Fruit fly (Drosophila melanogaster): ENCODE results near the gene Tak1.

Gene Tak1

dm6 chrX:20495117-20495516, 29.6 kb downstream of the Tak1 start:
- no peak for TF ChIP-seq Lhr (GFP tag; optimal IDR thresholded peaks at IDR 0.05)
- TF ChIP-seq grn (GFP tag; optimal IDR thresholded peaks at IDR 0.05): peak; percentile 59
- no peak for TF ChIP-seq tx (GFP tag; optimal IDR thresholded peaks at IDR 0.05)
- no peak for TF ChIP-seq pho (GFP tag; optimal IDR thresholded peaks at IDR 0.05)
- peak; percentile 42 for TF ChIP-seq Ets65A (GFP tag)
- TF ChIP-seq dmrt99B (tag; optimal IDR thresholded peaks at IDR 0.05): no peak
- no peak for TF ChIP-seq Deaf1 (tag; optimal IDR thresholded peaks at IDR 0.05)
- no peak for TF ChIP-seq scrt (GFP tag; optimal IDR thresholded peaks at IDR 0.05)
- TF ChIP-seq cato (GFP tag; optimal IDR thresholded peaks at IDR 0.05; ENCODE audit: borderline replicate concordance): no peak
- no peak for TF ChIP-seq pan (optimal IDR thresholded peaks at IDR 0.05)
- TF ChIP-seq pan (GFP tag; optimal IDR thresholded peaks at IDR 0.05 in 1 of 2, IDR thresholded peaks at IDR 0.05 in 1 of 2): peak in 1 of 2 experiments; percentile 24
- TF ChIP-seq CG2116 (GFP tag; optimal IDR thresholded peaks at IDR 0.05): no peak

dm6 chrX:20492672-20493071, 32.1 kb downstream of the Tak1 start:
- TF ChIP-seq CG7987 (GFP tag; optimal IDR thresholded peaks at IDR 0.05) (no peak), CG34376 (GFP tag; optimal IDR thresholded peaks at IDR 0.05) (peak; percentile 5), CG8944 (GFP tag; optimal IDR thresholded peaks at IDR 0.05) (no peak), CG6175 (GFP tag; IDR thresholded peaks at IDR 0.05) (no peak), stc (GFP tag; IDR thresholded peaks at IDR 0.05) (no peak), mirr (GFP tag; optimal IDR thresholded peaks at IDR 0.05) (peak; percentile 59), PHDP (tag; optimal IDR thresholded peaks at IDR 0.05) (no peak), caup (GFP tag; optimal IDR thresholded peaks at IDR 0.05; ENCODE audit: severe bottlenecking) (peak; percentile 23), sug (tag; optimal IDR thresholded peaks at IDR 0.05) (peak; percentile 54), Bgb (GFP tag; IDR thresholded peaks at IDR 0.05; ENCODE audit: partially characterized antibody) (no peak), dmrt99B (tag; optimal IDR thresholded peaks at IDR 0.05) (no peak), lab (GFP tag; optimal IDR thresholded peaks at IDR 0.05) (peak; percentile 13), CG1024 (GFP tag; IDR thresholded peaks at IDR 0.05) (no peak), grn (GFP tag; optimal IDR thresholded peaks at IDR 0.05) (peak; percentile 79), Six4 (GFP tag; optimal IDR thresholded peaks at IDR 0.05) (no peak), CG11560 (tag; IDR thresholded peaks at IDR 0.05) (no peak), exex (tag; optimal IDR thresholded peaks at IDR 0.05) (peak; percentile 79), Pdp1 (GFP tag; optimal IDR thresholded peaks at IDR 0.05) (peak in 1 of 2 experiments; percentile 13), bab2 (GFP tag; optimal IDR thresholded peaks at IDR 0.05) (no peak), CG3163 (GFP tag; optimal IDR thresholded peaks at IDR 0.05) (no peak), gcm2 (GFP tag; optimal IDR thresholded peaks at IDR 0.05) (no peak)

dm6 chrX:20490883-20491282, 33.8 kb downstream of the Tak1 start:
- TF ChIP-seq Drgx (GFP tag; IDR thresholded peaks at IDR 0.05) (peak; percentile 50; the same call in 1 of the 2 replicates), sens (GFP tag) (peak; percentile 27), tgo (GFP tag; IDR thresholded peaks at IDR 0.05) (no peak), Dll (GFP tag; IDR thresholded peaks at IDR 0.05; ENCODE audit: partially characterized antibody) (0 out of 4 replicates have a peak, but pooled peaks have one; percentile 24)

- peak; percentile 35 for TF ChIP-seq gem (tag; optimal IDR thresholded peaks at IDR 0.05)
- peak; percentile 51 for TF ChIP-seq D19A (tag; optimal IDR thresholded peaks at IDR 0.05)
- no peak for TF ChIP-seq NC2α (GFP tag; optimal IDR thresholded peaks at IDR 0.05)
- TF ChIP-seq Meics (GFP tag; optimal IDR thresholded peaks at IDR 0.05): peak; percentile 27
- no peak for TF ChIP-seq CG15601 (tag; optimal IDR thresholded peaks at IDR 0.05)
- no peak for TF ChIP-seq CG17912 (GFP tag; optimal IDR thresholded peaks at IDR 0.05)
- TF ChIP-seq Hsf (GFP tag; optimal IDR thresholded peaks at IDR 0.05): no peak
- no peak for TF ChIP-seq CG17568 (GFP tag; optimal IDR thresholded peaks at IDR 0.05)
- peak; percentile 60 for TF ChIP-seq sens (GFP tag)
- TF ChIP-seq CG2889 (GFP tag; IDR thresholded peaks at IDR 0.05): no peak
- TF ChIP-seq Sin3A (optimal IDR thresholded peaks at IDR 0.05): no peak
- no peak for TF ChIP-seq chinmo (GFP tag; IDR thresholded peaks at IDR 0.05; ENCODE audit: partially characterized antibody)
- no peak for TF ChIP-seq Rfx (GFP tag; IDR thresholded peaks at IDR 0.05)
- no peak for TF ChIP-seq CG3065 (GFP tag; optimal IDR thresholded peaks at IDR 0.05)
- TF ChIP-seq oc (tag; optimal IDR thresholded peaks at IDR 0.05): no peak
Observed at dm6 chrX:20489995-20490393, 34.7 kb downstream of the Tak1 start.
